Worm (Caenorhabditis elegans): Measurements from ENCODE around the gene mdt-19.

- TF ChIP-seq him-1 (tag; optimal IDR thresholded peaks at IDR 0.05) = no peak
- no peak for TF ChIP-seq W03F9.2 (tag; optimal IDR thresholded peaks at IDR 0.05)
These were observed 44.3 kb upstream of the mdt-19 start for ce11 chrIII:2553579-2553978.

All from whole organism, L4/young adult.